Fruit fly (Drosophila melanogaster): ENCODE measurements around the gene CBP.

- TF ChIP-seq CG8478 (optimal IDR thresholded peaks at IDR 0.05) (no peak), usp (GFP tag; optimal IDR thresholded peaks at IDR 0.05) (no peak), pan (optimal IDR thresholded peaks at IDR 0.05) (no peak)
Observed at dm6 chrX:7305753-7306338, 31.3 kb upstream of the CBP start.

All from whole organism.